Worm (Caenorhabditis elegans) whole organism, L1 larva: ENCODE data around the gene Y7A5A.9.

Source experiments
- C04F5.9 ChIP-seq: sonication (generic microtip); optimal IDR thresholded peaks from 2 replicates; lab custom pipeline; 2016; ENCODE audit warnings: missing genetic modification characterization, missing compliant biosample characterization
- C34B4.2 ChIP-seq: sonication (generic microtip); optimal IDR thresholded peaks from 2 replicates; lab custom pipeline; 2017; ENCODE audit warnings: mild to moderate bottlenecking, missing genetic modification characterization, missing compliant biosample characterization
- Y116A8C.19 ChIP-seq: sonication (generic microtip); optimal IDR thresholded peaks from 2 replicates; lab custom pipeline; 2016; ENCODE audit warnings: missing compliant biosample characterization, missing genetic modification characterization, borderline replicate concordance
- alr-1 ChIP-seq: fragments of 200-800 bp; sonication (Bioruptor generic); optimal IDR thresholded peaks from 2 replicates; lab custom pipeline; 2018; ENCODE audit warnings: borderline replicate concordance, mild to moderate bottlenecking, missing genetic modification characterization, missing compliant biosample characterization
- ama-1 ChIP-seq: fragments of 150-350 bp; optimal IDR thresholded peaks from 2 replicates; lab custom pipeline; 2014
- ceh-63 ChIP-seq: fragments of 200-800 bp; sonication (Bioruptor generic); optimal IDR thresholded peaks from 2 replicates; lab custom pipeline; 2018; ENCODE audit warnings: mild to moderate bottlenecking, missing genetic modification characterization, missing compliant biosample characterization
- ceh-8 ChIP-seq: fragments of 200-800 bp; sonication (Bioruptor generic); optimal IDR thresholded peaks from 2 replicates; lab custom pipeline; 2018; ENCODE audit warnings: mild to moderate bottlenecking, missing genetic modification characterization, moderate library complexity, missing compliant biosample characterization
- ceh-82 ChIP-seq, 3 experiments: fragments of 150-350 bp in 1 of 3; sonication (generic microtip) in 2 of 3; optimal IDR thresholded peaks; 2 replicates each; lab custom pipeline; 2014 to 2017; ENCODE audit warnings: missing biosample characterization in 3 of 3, missing genetic modification characterization in 3 of 3
- ceh-88 ChIP-seq: fragments of 200-800 bp; sonication (Bioruptor generic); IDR thresholded peaks from 2 replicates; pipeline ENCODE4 v1.3.6; 2022; ENCODE audit warnings: missing genetic modification characterization, missing compliant biosample characterization
- ceh-90 ChIP-seq: sonication (generic microtip); optimal IDR thresholded peaks from 2 replicates; lab custom pipeline; 2016; ENCODE audit warnings: missing genetic modification characterization, missing compliant biosample characterization
- ces-1 ChIP-seq: fragments of 150-350 bp; optimal IDR thresholded peaks from 2 replicates; lab custom pipeline; 2014; ENCODE audit warnings: missing biosample characterization, missing genetic modification reagents, missing genetic modification characterization
- dsc-1 ChIP-seq: sonication (generic microtip); optimal IDR thresholded peaks from 2 replicates; lab custom pipeline; 2016; ENCODE audit warnings: mild to moderate bottlenecking, missing genetic modification characterization, missing compliant biosample characterization
- efl-1 ChIP-seq, 4 experiments: fragments of 150-350 bp; optimal IDR thresholded peaks in 3 of 4; peaks in 1 of 4; 1 replicate in 1 of 4; 2 replicates in 3 of 4; lab custom pipeline; 2014; ENCODE audit warnings: missing biosample characterization in 2 of 4, missing genetic modification characterization in 2 of 4, missing genetic modification reagents in 2 of 4
- ets-5 ChIP-seq: fragments of 200-800 bp; sonication (Bioruptor generic); IDR thresholded peaks from 2 replicates; pipeline ENCODE4 v1.3.6; 2022; ENCODE audit warnings: missing genetic modification characterization, missing compliant biosample characterization
- fkh-10 ChIP-seq: sonication (generic microtip); optimal IDR thresholded peaks from 2 replicates; lab custom pipeline; 2017; ENCODE audit warnings: missing biosample characterization, missing genetic modification reagents, missing genetic modification characterization
- fkh-4 ChIP-seq: sonication (generic microtip); optimal IDR thresholded peaks from 2 replicates; lab custom pipeline; 2016; ENCODE audit warnings: missing compliant biosample characterization, missing genetic modification characterization, borderline replicate concordance
- fos-1 ChIP-seq: fragments of 150-350 bp; optimal IDR thresholded peaks from 2 replicates; lab custom pipeline; 2014; ENCODE audit warnings: missing biosample characterization, missing genetic modification characterization
- hlh-4 ChIP-seq: sonication (generic microtip); optimal IDR thresholded peaks from 2 replicates; lab custom pipeline; 2016; ENCODE audit warnings: mild to moderate bottlenecking, missing genetic modification characterization, missing compliant biosample characterization
- hpl-2 ChIP-seq: fragments of 150-350 bp; optimal IDR thresholded peaks from 2 replicates; lab custom pipeline; 2014; ENCODE audit warnings: missing biosample characterization, missing genetic modification reagents, missing genetic modification characterization
- isw-1 ChIP-seq: fragments of 200-800 bp; sonication (Bioruptor generic); IDR thresholded peaks from 2 replicates; pipeline ENCODE4 v1.3.6; 2022; ENCODE audit warnings: missing genetic modification characterization, missing compliant biosample characterization
- lin-14 ChIP-seq: fragments of 200-800 bp; sonication (Bioruptor generic); optimal IDR thresholded peaks from 2 replicates; lab custom pipeline; 2018; ENCODE audit warnings: mild to moderate bottlenecking, missing genetic modification characterization, moderate library complexity, missing compliant biosample characterization
- lin-35 ChIP-seq, 2 experiments: fragments of 150-350 bp; optimal IDR thresholded peaks; 2 replicates each; lab custom pipeline; 2014; ENCODE audit warnings: missing biosample characterization in 2 of 2, missing genetic modification characterization in 2 of 2, missing genetic modification reagents in 2 of 2
- lir-3 ChIP-seq: sonication (generic microtip); optimal IDR thresholded peaks from 2 replicates; lab custom pipeline; 2016; ENCODE audit warnings: mild to moderate bottlenecking, missing genetic modification characterization, moderate library complexity, missing compliant biosample characterization; ENCODE audit not compliant: poor library complexity
- mab-9 ChIP-seq: fragments of 200-800 bp; sonication (Bioruptor generic); IDR thresholded peaks from 2 replicates; pipeline ENCODE4 v1.3.6; 2022; ENCODE audit warnings: missing genetic modification reagents, missing genetic modification characterization, missing compliant biosample characterization
- mef-2 ChIP-seq: fragments of 150-350 bp; optimal IDR thresholded peaks from 2 replicates; lab custom pipeline; 2014; ENCODE audit warnings: missing biosample characterization, missing genetic modification characterization
- mep-1 ChIP-seq: fragments of 150-350 bp; optimal IDR thresholded peaks from 2 replicates; lab custom pipeline; 2014; ENCODE audit warnings: missing biosample characterization, missing genetic modification characterization
- nhr-11 ChIP-seq: fragments of 150-350 bp; optimal IDR thresholded peaks from 2 replicates; lab custom pipeline; 2014; ENCODE audit warnings: missing biosample characterization, missing genetic modification characterization
- nhr-20 ChIP-seq: sonication (generic microtip); optimal IDR thresholded peaks from 2 replicates; lab custom pipeline; 2016; ENCODE audit warnings: mild to moderate bottlenecking, missing genetic modification characterization, missing compliant biosample characterization
- nhr-237 ChIP-seq: fragments of 150-350 bp; optimal IDR thresholded peaks from 2 replicates; lab custom pipeline; 2014; ENCODE audit warnings: missing biosample characterization, missing genetic modification characterization
- nhr-47 ChIP-seq: sonication (generic microtip); optimal IDR thresholded peaks from 2 replicates; lab custom pipeline; 2016; ENCODE audit warnings: mild to moderate bottlenecking, missing genetic modification characterization, moderate library complexity, missing compliant biosample characterization
- nhr-76 ChIP-seq: sonication (generic microtip); optimal IDR thresholded peaks from 2 replicates; lab custom pipeline; 2017; ENCODE audit warnings: missing biosample characterization, missing genetic modification characterization
- nhr-77 ChIP-seq: fragments of 150-350 bp; optimal IDR thresholded peaks from 2 replicates; lab custom pipeline; 2014; ENCODE audit warnings: missing biosample characterization, missing genetic modification characterization
- nhr-84 ChIP-seq: sonication (generic microtip); optimal IDR thresholded peaks from 2 replicates; lab custom pipeline; 2017; ENCODE audit warnings: missing biosample characterization, missing genetic modification characterization
- nhr-85 ChIP-seq: sonication (generic microtip); peaks from one replicate; lab custom pipeline; 2016; ENCODE audit warnings: missing genetic modification characterization, inconsistent platforms, missing compliant biosample characterization
- nhr-90 ChIP-seq: sonication (generic microtip); optimal IDR thresholded peaks from 2 replicates; lab custom pipeline; 2016; ENCODE audit warnings: mild to moderate bottlenecking, missing genetic modification characterization, missing compliant biosample characterization; ENCODE audit not compliant: poor library complexity
- pag-3 ChIP-seq: sonication (generic microtip); optimal IDR thresholded peaks from 2 replicates; lab custom pipeline; 2017; ENCODE audit warnings: missing genetic modification characterization, mild to moderate bottlenecking, missing compliant biosample characterization, antibody characterized with exemption, borderline replicate concordance; ENCODE audit not compliant: insufficient read depth
- pqm-1 ChIP-seq: sonication (generic microtip); optimal IDR thresholded peaks from 3 replicates; lab custom pipeline; 2017; ENCODE audit warnings: missing biosample characterization, missing genetic modification characterization
- rnt-1 ChIP-seq: sonication (generic microtip); optimal IDR thresholded peaks from 2 replicates; lab custom pipeline; 2016; ENCODE audit warnings: mild to moderate bottlenecking, missing genetic modification characterization, moderate library complexity, missing compliant biosample characterization
- skn-1 ChIP-seq: fragments of 150-350 bp; optimal IDR thresholded peaks from 2 replicates; lab custom pipeline; 2014; ENCODE audit warnings: missing biosample characterization, missing genetic modification characterization
- swsn-7 ChIP-seq: sonication (generic microtip); optimal IDR thresholded peaks from 2 replicates; lab custom pipeline; 2016; ENCODE audit warnings: missing genetic modification characterization, missing compliant biosample characterization
- tlp-1 ChIP-seq: fragments of 150-350 bp; optimal IDR thresholded peaks from 2 replicates; lab custom pipeline; 2014; ENCODE audit warnings: missing biosample characterization, missing genetic modification characterization
- unc-30 ChIP-seq: sonication (generic microtip); optimal IDR thresholded peaks from 2 replicates; lab custom pipeline; 2017; ENCODE audit warnings: missing biosample characterization, missing genetic modification characterization
- unc-62 ChIP-seq: fragments of 150-350 bp; optimal IDR thresholded peaks from 2 replicates; lab custom pipeline; 2014; ENCODE audit warnings: missing biosample characterization, missing genetic modification reagents, missing genetic modification characterization
- unc-86 ChIP-seq: sonication (generic microtip); optimal IDR thresholded peaks from 2 replicates; lab custom pipeline; 2016; ENCODE audit warnings: missing genetic modification characterization, missing compliant biosample characterization
- zag-1 ChIP-seq: fragments of 150-350 bp; optimal IDR thresholded peaks from 2 replicates; lab custom pipeline; 2014; ENCODE audit warnings: missing biosample characterization, missing genetic modification characterization
- ztf-4 ChIP-seq: fragments of 150-350 bp; optimal IDR thresholded peaks from 2 replicates; lab custom pipeline; 2014; ENCODE audit warnings: missing biosample characterization, missing genetic modification characterization

Gene Y7A5A.9

DNA sequence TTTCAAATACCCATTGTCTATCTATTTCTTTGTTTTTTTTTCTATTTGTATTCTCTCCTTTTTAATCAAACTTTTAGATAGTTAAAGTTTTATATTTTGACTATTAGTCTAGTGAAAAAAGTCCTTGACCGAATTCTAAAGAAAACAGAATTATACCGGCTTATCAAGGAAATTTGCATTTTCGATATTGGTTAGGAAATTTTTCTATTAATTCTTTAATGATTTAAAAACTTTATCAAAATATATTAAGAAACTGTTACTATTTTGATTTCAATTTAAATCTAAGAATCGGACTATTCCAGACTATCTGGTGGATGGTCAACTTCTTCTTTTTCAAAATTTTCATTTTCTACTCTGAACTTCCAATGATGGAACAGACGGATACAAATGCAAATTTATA is 1.1 kb downstream of the Y7A5A.9 start, which contains the start of gene Y7A5A.20:
Gene Y7A5A.20 (plus strand): TSS at position 301 of the 400 bp plus-strand sequence.
- TF ChIP-seq zag-1 (tag; lab: Kevin White, UChicago) (no peak), ceh-82 (tag; optimal IDR thresholded peaks at IDR 0.05; lab: Kevin White, UChicago) (no peak), nhr-77 (no peak), ces-1 (GFP tag; lab: Kevin White, UChicago) (no peak), ztf-4 (tag; lab: Kevin White, UChicago) (no peak)

DNA sequence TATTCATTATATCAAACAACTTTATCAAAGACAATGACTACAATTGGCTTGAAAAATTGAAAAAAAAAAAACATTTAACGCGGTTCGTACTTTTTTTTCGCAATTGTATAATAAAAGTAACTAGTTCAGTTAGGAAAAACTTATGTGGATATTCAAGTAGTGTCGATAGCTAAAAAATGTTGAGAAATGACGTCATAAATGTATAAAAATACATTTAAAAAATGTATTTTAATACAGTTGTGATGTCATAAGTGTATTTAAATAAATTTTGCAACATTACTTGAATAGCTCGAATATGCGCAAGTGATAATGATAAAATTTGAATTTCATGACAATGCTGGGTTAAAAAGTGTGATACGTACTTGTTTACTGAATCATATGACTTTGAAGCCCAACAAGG is 4.6 kb downstream of the Y7A5A.9 start:
- no peak for TF ChIP-seq lin-14
- TF ChIP-seq mep-1 (tag; lab: Kevin White, UChicago) = no peak
- TF ChIP-seq ceh-88 (GFP tag; lab: Robert Waterston, UW) = no peak
- no peak for TF ChIP-seq nhr-11 (tag; lab: Kevin White, UChicago)
- TF ChIP-seq fkh-4 (tag; lab: Kevin White, UChicago) = no peak
- TF ChIP-seq ama-1 = no peak
- TF ChIP-seq nhr-237 (tag; lab: Kevin White, UChicago) = no peak
- no peak for TF ChIP-seq alr-1 (tag; lab: Kevin White, UChicago)
- TF ChIP-seq unc-62 (GFP tag; lab: Kevin White, UChicago) = no peak
- no peak for TF ChIP-seq mab-9
- no peak for TF ChIP-seq pag-3 (tag; lab: Kevin White, UChicago)
- no peak for TF ChIP-seq nhr-47 (tag; lab: Kevin White, UChicago)
- no peak for TF ChIP-seq nhr-76 (tag; lab: Kevin White, UChicago)
- no peak for TF ChIP-seq unc-30 (tag; lab: Kevin White, UChicago)
- TF ChIP-seq ceh-90 = no peak
- no peak for TF ChIP-seq nhr-85
- no peak for TF ChIP-seq hlh-4 (tag; lab: Kevin White, UChicago)
- no peak for TF ChIP-seq hpl-2 (GFP tag; lab: Kevin White, UChicago)
- no peak for TF ChIP-seq isw-1 (GFP tag; lab: Robert Waterston, UW)
- no peak for TF ChIP-seq fkh-10 (GFP tag; lab: Kevin White, UChicago)

DNA sequence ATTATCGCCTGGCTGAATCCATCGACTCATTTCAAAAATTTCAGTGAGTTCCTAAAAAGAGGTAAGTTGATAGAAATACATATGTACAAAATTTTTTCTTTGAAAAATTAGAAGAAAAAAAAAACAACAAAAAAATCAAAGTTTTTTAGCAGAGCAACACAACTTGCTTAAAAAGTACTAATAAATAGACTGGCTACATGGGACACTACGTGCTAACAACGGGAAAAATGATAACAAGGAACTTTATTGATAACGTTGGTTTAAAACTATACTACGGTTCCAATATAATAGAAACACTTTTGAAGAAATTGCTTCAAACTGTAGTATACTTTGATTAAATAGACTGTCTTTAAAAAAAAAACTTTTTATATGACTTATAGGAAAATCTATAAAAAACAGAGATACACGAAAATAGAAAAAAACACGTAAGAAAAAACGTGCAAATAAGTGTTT is 11.6 kb downstream of the Y7A5A.9 start, which contains the start of gene acox-1.6:
Gene acox-1.6 (minus strand): TSS at position 51 of the 453 bp plus-strand sequence.
- no peak for TF ChIP-seq ztf-4 (tag; lab: Kevin White, UChicago)
- TF ChIP-seq nhr-20 (tag; lab: Kevin White, UChicago) = peak; percentile 35
- no peak for TF ChIP-seq skn-1 (tag; lab: Kevin White, UChicago)
- no peak for TF ChIP-seq efl-1 (optimal IDR thresholded peaks at IDR 0.05; lab: Kevin White, UChicago)
- no peak for TF ChIP-seq efl-1 (GFP tag; optimal IDR thresholded peaks at IDR 0.05 in 1 of 2; lab: Kevin White, UChicago)
- no peak for TF ChIP-seq lin-14
- TF ChIP-seq lin-35 (GFP tag; optimal IDR thresholded peaks at IDR 0.05; lab: Kevin White, UChicago) = peak in 1 of 2 experiments; percentile 15

DNA sequence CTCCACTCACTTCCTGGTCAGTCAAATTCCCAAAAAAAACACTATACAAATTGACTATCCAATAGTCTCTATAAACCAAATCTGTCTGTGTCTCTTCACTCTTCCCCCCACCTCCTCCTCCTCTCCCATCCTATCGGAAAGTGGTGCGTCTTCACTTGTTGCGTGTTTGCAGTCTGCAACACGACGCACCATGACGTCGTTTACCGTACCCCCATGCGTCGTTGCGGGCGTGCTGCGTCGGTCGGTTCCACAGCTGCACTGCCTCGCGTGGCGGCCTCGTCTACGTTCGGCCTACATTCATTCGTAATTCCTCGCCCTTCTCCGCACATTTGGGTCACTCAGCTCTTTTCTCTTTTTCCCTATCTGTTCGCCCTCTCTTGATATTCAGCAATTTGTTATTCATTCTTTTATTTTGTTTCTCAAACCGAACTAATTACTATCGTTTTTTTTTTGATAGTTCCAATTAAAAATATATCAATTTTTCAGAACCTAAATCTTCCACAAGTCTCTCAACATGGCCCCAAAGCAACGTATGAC is 14.2 kb downstream of the Y7A5A.9 start, which contains the start of gene serp-1.1:
Gene serp-1.1 (plus strand): TSS at position 487 of the 537 bp plus-strand sequence.
- peak; percentile 95 for TF ChIP-seq lir-3 (tag; lab: Kevin White, UChicago)
- TF ChIP-seq fkh-10 (GFP tag; lab: Kevin White, UChicago) = peak; percentile 92
- TF ChIP-seq pqm-1 = peak; percentile 81
- no peak for TF ChIP-seq Y116A8C.19
- peak; percentile 100 for TF ChIP-seq nhr-85
- TF ChIP-seq ceh-63 (GFP tag; lab: Kevin White, UChicago) = no peak
- no peak for TF ChIP-seq nhr-84
- peak; percentile 97 for TF ChIP-seq mep-1 (tag; lab: Kevin White, UChicago)
- peak; percentile 99 for TF ChIP-seq rnt-1 (tag; lab: Kevin White, UChicago)
- peak; percentile 89 for TF ChIP-seq mef-2 (tag; lab: Kevin White, UChicago)
- peak; percentile 93 for TF ChIP-seq fos-1 (tag; lab: Kevin White, UChicago)
- peak; percentile 87 to 93 for TF ChIP-seq lin-35 (GFP tag; optimal IDR thresholded peaks at IDR 0.05; lab: Kevin White, UChicago)
- peak; percentile 85 for TF ChIP-seq C04F5.9 (tag; lab: Kevin White, UChicago)
- peak; percentile 75 for TF ChIP-seq C34B4.2 (tag; lab: Kevin White, UChicago)
- TF ChIP-seq unc-86 (tag; lab: Kevin White, UChicago) = peak; percentile 98
- TF ChIP-seq ets-5 = no peak
- peak; percentile 97 for TF ChIP-seq ztf-4 (tag; lab: Kevin White, UChicago)
- TF ChIP-seq ceh-8 = peak; percentile 86
- peak; percentile 99 for TF ChIP-seq nhr-47 (tag; lab: Kevin White, UChicago)
- peak; percentile 97 for TF ChIP-seq dsc-1 (tag; lab: Kevin White, UChicago)
- TF ChIP-seq swsn-7 (tag; lab: Kevin White, UChicago) = peak; percentile 99
- peak; percentile 82 for TF ChIP-seq nhr-237 (tag; lab: Kevin White, UChicago)
- TF ChIP-seq nhr-90 (tag; lab: Kevin White, UChicago) = peak; percentile 99
- TF ChIP-seq tlp-1 (tag; lab: Kevin White, UChicago) = no peak
